Fruit fly (Drosophila melanogaster) whole organism, embryonic: ENCODE data around the gene ct.

Experiments
- Aef1 ChIP-seq: fragments of 200-800 bp; sonication (Bioruptor generic); IDR thresholded peaks from 3 replicates; pipeline ENCODE4 v1.3.6; 2022; ENCODE audit warnings: missing biosample characterization, missing genetic modification characterization
- CG10274 ChIP-seq: fragments of 200-800 bp; sonication (Bioruptor generic); optimal IDR thresholded peaks from 3 replicates; lab custom pipeline; 2017; ENCODE audit warnings: missing biosample characterization, mild to moderate bottlenecking, missing genetic modification characterization
- CG11560 ChIP-seq: fragments of 200-800 bp; sonication (Bioruptor generic); IDR thresholded peaks from 3 replicates; pipeline ENCODE4 v1.3.6; 2022; ENCODE audit warnings: missing biosample characterization, missing genetic modification characterization
- CG11695 ChIP-seq: fragments of 200-800 bp; sonication (Bioruptor generic); IDR thresholded peaks from 3 replicates; pipeline ENCODE4 v1.3.6; 2022; ENCODE audit warnings: missing biosample characterization, missing genetic modification characterization
- CG12104 ChIP-seq: fragments of 200-800 bp; sonication (Bioruptor generic); optimal IDR thresholded peaks from 3 replicates; lab custom pipeline; 2016; ENCODE audit warnings: missing biosample characterization, missing genetic modification characterization
- CG12219 ChIP-seq: fragments of 200-800 bp; sonication (Bioruptor generic); optimal IDR thresholded peaks from 3 replicates; lab custom pipeline; 2018; ENCODE audit warnings: missing biosample characterization, mild to moderate bottlenecking, missing genetic modification characterization
- CG12391 ChIP-seq: fragments of 200-800 bp; sonication (Bioruptor generic); optimal IDR thresholded peaks from 3 replicates; lab custom pipeline; 2018; ENCODE audit warnings: missing biosample characterization, mild to moderate bottlenecking, missing genetic modification characterization, moderate library complexity
- CG12659 ChIP-seq: fragments of 200-800 bp; sonication (Bioruptor generic); optimal IDR thresholded peaks from 3 replicates; lab custom pipeline; 2017; ENCODE audit warnings: mild to moderate bottlenecking, missing biosample characterization, missing genetic modification reagents, missing genetic modification characterization
- CG13624 ChIP-seq: fragments of 200-800 bp; sonication (Bioruptor generic); optimal IDR thresholded peaks from 2 replicates; lab custom pipeline; 2016; ENCODE audit warnings: missing biosample characterization, missing genetic modification characterization
- CG14667 ChIP-seq: fragments of 200-800 bp; sonication (Bioruptor generic); IDR thresholded peaks from 2 replicates; pipeline ENCODE4 v1.3.6; 2022; ENCODE audit warnings: missing biosample characterization, missing genetic modification characterization
- CG16779 ChIP-seq: fragments of 200-800 bp; sonication (Bioruptor generic); IDR thresholded peaks from 2 replicates; pipeline ENCODE4 v1.3.6; 2022; ENCODE audit warnings: missing biosample characterization, missing genetic modification characterization
- CG17359 ChIP-seq: fragments of 200-800 bp; sonication (Bioruptor generic); optimal IDR thresholded peaks from 3 replicates; lab custom pipeline; 2018; ENCODE audit warnings: missing biosample characterization, mild to moderate bottlenecking, missing genetic modification characterization, moderate library complexity
- CG17568 ChIP-seq: fragments of 200-800 bp; sonication (Bioruptor generic); optimal IDR thresholded peaks from 2 replicates; lab custom pipeline; 2018; ENCODE audit warnings: missing biosample characterization, mild to moderate bottlenecking, missing genetic modification characterization, moderate library complexity
- CG2875 ChIP-seq: fragments of 200-800 bp; sonication (Bioruptor generic); optimal IDR thresholded peaks from 2 replicates; lab custom pipeline; 2017; ENCODE audit warnings: missing biosample characterization, mild to moderate bottlenecking, missing genetic modification characterization, missing genetic modification reagents
- CG30403 ChIP-seq: fragments of 200-800 bp; sonication (Bioruptor generic); optimal IDR thresholded peaks from 3 replicates; lab custom pipeline; 2016; ENCODE audit warnings: missing biosample characterization, missing genetic modification characterization
- CG32532 ChIP-seq: fragments of 200-800 bp; sonication (Bioruptor generic); IDR thresholded peaks from 2 replicates; pipeline ENCODE4 v1.3.6; 2022; ENCODE audit warnings: missing biosample characterization, missing genetic modification characterization
- CG34422 ChIP-seq: fragments of 200-800 bp; sonication (Bioruptor generic); IDR thresholded peaks from 3 replicates; pipeline ENCODE4 v1.3.6; 2022; ENCODE audit warnings: missing biosample characterization, missing genetic modification characterization
- CG3726 ChIP-seq: fragments of 200-800 bp; sonication (Bioruptor generic); IDR thresholded peaks from 3 replicates; pipeline ENCODE4, ENCODE4 v1.3.6; 2022; ENCODE audit warnings: missing biosample characterization, missing genetic modification characterization
- CG5180 ChIP-seq: fragments of 200-800 bp; sonication (Bioruptor generic); optimal IDR thresholded peaks from 3 replicates; lab custom pipeline; 2017; ENCODE audit warnings: missing biosample characterization, missing genetic modification characterization, mild to moderate bottlenecking, moderate library complexity, missing genetic modification reagents
- CG5953 ChIP-seq: fragments of 200-800 bp; sonication (Bioruptor generic); IDR thresholded peaks from 2 replicates; pipeline ENCODE4 v1.3.6; 2022; ENCODE audit warnings: missing biosample characterization, missing genetic modification characterization
- CG8944 ChIP-seq: fragments of 200-800 bp; sonication (Bioruptor generic); optimal IDR thresholded peaks from 3 replicates; lab custom pipeline; 2016; ENCODE audit warnings: missing biosample characterization, missing genetic modification characterization
- CoRest ChIP-seq: fragments of 200-800 bp; sonication (Bioruptor generic); optimal IDR thresholded peaks from 3 replicates; lab custom pipeline; 2018; ENCODE audit warnings: missing biosample characterization, mild to moderate bottlenecking, missing genetic modification characterization, moderate library complexity
- Dll ChIP-seq: fragments of 200-800 bp; sonication (Bioruptor generic); IDR thresholded peaks from 4 replicates; pipeline ENCODE4 v1.3.6; 2022; ENCODE audit warnings: missing biosample characterization, missing genetic modification characterization; ENCODE audit not compliant: partially characterized antibody
- Dp ChIP-seq: fragments of 200-800 bp; sonication (Bioruptor generic); optimal IDR thresholded peaks from 2 replicates; lab custom pipeline; 2018; ENCODE audit warnings: missing biosample characterization, mild to moderate bottlenecking, missing genetic modification characterization, moderate library complexity
- Elba2 ChIP-seq: fragments of 200-800 bp; sonication (Bioruptor generic); optimal IDR thresholded peaks from 3 replicates; lab custom pipeline; 2016; ENCODE audit warnings: missing biosample characterization, missing genetic modification characterization
- Hmx ChIP-seq: fragments of 200-800 bp; sonication (Bioruptor generic); optimal IDR thresholded peaks from 2 replicates; lab custom pipeline; 2016; ENCODE audit warnings: missing biosample characterization, missing genetic modification characterization
- Lim3 ChIP-seq: fragments of 200-800 bp; sonication (Bioruptor generic); IDR thresholded peaks from 2 replicates; pipeline ENCODE4 v1.3.6; 2022; ENCODE audit warnings: missing biosample characterization, missing genetic modification characterization
- NFAT ChIP-seq: fragments of 200-800 bp; sonication (Bioruptor generic); IDR thresholded peaks from 2 replicates; pipeline ENCODE4 v1.3.6; 2022; ENCODE audit warnings: missing biosample characterization, missing genetic modification characterization
- PHDP ChIP-seq: fragments of 200-800 bp; sonication (Bioruptor generic); optimal IDR thresholded peaks from 3 replicates; lab custom pipeline; 2018; ENCODE audit warnings: missing biosample characterization, mild to moderate bottlenecking, missing genetic modification characterization, moderate library complexity
- Poxn ChIP-seq: fragments of 200-800 bp; sonication (Bioruptor generic); IDR thresholded peaks from 2 replicates; pipeline ENCODE4 v1.3.6; 2022; ENCODE audit warnings: missing biosample characterization, missing genetic modification characterization
- Six4 ChIP-seq: fragments of 200-800 bp; sonication (Bioruptor generic); optimal IDR thresholded peaks from 2 replicates; lab custom pipeline; 2016; ENCODE audit warnings: missing biosample characterization, missing genetic modification characterization
- Sox100B ChIP-seq: fragments of 200-800 bp; sonication (Bioruptor generic); optimal IDR thresholded peaks from 3 replicates; lab custom pipeline; 2018; ENCODE audit warnings: missing biosample characterization, mild to moderate bottlenecking, missing genetic modification characterization
- ab ChIP-seq: fragments of 200-800 bp; sonication (Bioruptor generic); optimal IDR thresholded peaks from 2 replicates; lab custom pipeline; 2016; ENCODE audit warnings: missing biosample characterization, missing genetic modification characterization
- dmrt11E ChIP-seq: fragments of 200-800 bp; sonication (Bioruptor generic); optimal IDR thresholded peaks from 3 replicates; lab custom pipeline; 2018; ENCODE audit warnings: missing biosample characterization, mild to moderate bottlenecking, missing genetic modification characterization, moderate library complexity
- dmrt99B ChIP-seq: fragments of 200-800 bp; sonication (Bioruptor generic); optimal IDR thresholded peaks from 2 replicates; lab custom pipeline; 2018; ENCODE audit warnings: missing biosample characterization, mild to moderate bottlenecking, missing genetic modification characterization, moderate library complexity
- dysf ChIP-seq: fragments of 200-800 bp; sonication (Bioruptor generic); IDR thresholded peaks from 3 replicates; pipeline ENCODE4 v1.3.6; 2022; ENCODE audit warnings: missing biosample characterization, missing genetic modification characterization
- fru ChIP-seq: fragments of >200 bp; optimal IDR thresholded peaks from 2 replicates; lab custom pipeline; 2017
- gsb-n ChIP-seq: fragments of 200-800 bp; sonication (Bioruptor generic); optimal IDR thresholded peaks from 3 replicates; lab custom pipeline; 2018; ENCODE audit warnings: missing biosample characterization, mild to moderate bottlenecking, missing genetic modification characterization
- kay ChIP-seq: fragments of 200-800 bp; sonication (Bioruptor generic); optimal IDR thresholded peaks from 2 replicates; lab custom pipeline; 2016; ENCODE audit warnings: missing biosample characterization, missing genetic modification characterization
- pfk ChIP-seq: fragments of 200-800 bp; sonication (Bioruptor generic); optimal IDR thresholded peaks from 2 replicates; lab custom pipeline; 2018; ENCODE audit warnings: missing biosample characterization, mild to moderate bottlenecking, missing genetic modification characterization, moderate library complexity
- pzg ChIP-seq: fragments of 200-800 bp; sonication (Bioruptor generic); optimal IDR thresholded peaks from 3 replicates; lab custom pipeline; 2018; ENCODE audit warnings: missing biosample characterization, mild to moderate bottlenecking, missing genetic modification characterization, moderate library complexity
- sd ChIP-seq: fragments of 200-800 bp; sonication (Bioruptor generic); optimal IDR thresholded peaks from 3 replicates; lab custom pipeline; 2018; ENCODE audit warnings: missing biosample characterization, mild to moderate bottlenecking, missing genetic modification characterization, moderate library complexity
- sim ChIP-seq: fragments of 200-800 bp; sonication (Bioruptor generic); IDR thresholded peaks from 2 replicates; pipeline ENCODE4 v1.3.6; 2022; ENCODE audit warnings: missing biosample characterization, missing genetic modification characterization
- sima ChIP-seq: fragments of 200-800 bp; sonication (Bioruptor generic); optimal IDR thresholded peaks from 2 replicates; lab custom pipeline; 2016; ENCODE audit warnings: missing biosample characterization, missing genetic modification characterization
- tgo ChIP-seq: fragments of 200-800 bp; sonication (Bioruptor generic); IDR thresholded peaks from 3 replicates; pipeline ENCODE4 v1.3.6; 2022; ENCODE audit warnings: missing biosample characterization, missing genetic modification characterization
- wek ChIP-seq: fragments of 200-800 bp; sonication (Bioruptor generic); optimal IDR thresholded peaks from 3 replicates; lab custom pipeline; 2018; ENCODE audit warnings: missing biosample characterization, mild to moderate bottlenecking, missing genetic modification characterization, moderate library complexity

The ct gene

DNA sequence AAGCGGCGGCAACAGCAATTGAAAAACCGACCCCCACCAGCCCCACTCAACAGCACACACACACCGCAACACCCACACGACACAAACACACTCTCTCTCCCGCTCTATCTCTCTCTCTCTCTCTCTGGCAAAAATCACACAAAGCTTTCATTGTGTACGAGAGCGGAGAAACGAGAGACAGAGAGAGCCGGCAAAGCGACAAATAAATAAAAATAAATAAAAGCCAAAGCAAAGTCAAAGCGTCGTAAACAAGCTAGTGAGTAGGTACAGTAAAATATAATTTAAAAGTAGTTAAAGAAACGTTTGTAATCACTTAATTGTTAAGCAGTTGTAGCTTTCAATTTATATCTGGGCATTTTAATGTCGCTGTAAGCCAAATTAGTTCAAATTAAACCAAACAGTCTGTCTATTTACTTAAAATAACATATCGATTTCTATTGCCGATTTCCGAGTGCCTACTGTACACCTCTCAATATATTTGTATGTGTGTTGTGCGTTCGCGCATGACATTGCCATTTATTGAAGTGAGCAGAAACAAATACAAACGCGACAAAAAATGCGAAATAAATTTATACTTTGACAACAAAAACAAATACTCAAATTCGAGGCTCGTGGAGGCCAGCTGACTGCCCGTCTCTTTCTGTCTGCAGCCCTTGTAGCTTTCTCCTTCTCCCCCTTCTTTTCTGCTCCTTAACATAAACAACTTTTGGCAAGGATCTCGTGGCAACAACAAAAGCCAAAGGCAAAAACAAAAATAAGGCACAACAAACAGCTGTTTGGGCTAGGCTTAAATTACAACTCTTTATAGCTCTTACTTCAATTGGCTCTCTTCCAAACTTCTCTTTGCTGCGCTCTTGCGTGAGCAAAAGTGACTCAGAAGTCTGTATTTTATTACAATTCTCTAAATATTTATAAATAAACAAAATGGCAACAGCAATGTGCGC, 88.8 kb downstream of the ct start (continued):
- TF ChIP-seq CG30403 (peak; percentile 93), pfk (GFP tag; lab: Kevin White, UChicago) (peak; percentile 23), CG32532 (peak; percentile 97), CG12659 (peak; percentile 96), Hmx (peak; percentile 81), CoRest (tag; lab: Kevin White, UChicago) (peak; percentile 92), fru (lab: Kevin White, UChicago) (no peak), tgo (GFP tag; lab: Robert Waterston, UW) (peak; percentile 92), sima (GFP tag; lab: Kevin White, UChicago) (peak; percentile 21), CG17568 (GFP tag; lab: Kevin White, UChicago) (peak; percentile 84), CG3726 (GFP tag; lab: Robert Waterston, UW) (0 out of 3 replicates have a peak, but pooled peaks have one; percentile 64), Dll (GFP tag; lab: Robert Waterston, UW) (no peak), Dp (GFP tag; lab: Kevin White, UChicago) (no peak), Six4 (GFP tag; lab: Kevin White, UChicago) (peak; percentile 75), Aef1 (GFP tag; lab: Robert Waterston, UW) (peak; percentile 88), CG34422 (GFP tag; lab: Robert Waterston, UW) (peak; percentile 84), Lim3 (0 out of 2 replicates have a peak, but pooled peaks have one; percentile 14), dmrt11E (tag; lab: Kevin White, UChicago) (no peak), dysf (GFP tag; lab: Robert Waterston, UW) (peak; percentile 95), kay (GFP tag; lab: Kevin White, UChicago) (peak; percentile 79), NFAT (GFP tag; lab: Robert Waterston, UW) (peak; percentile 80), PHDP (tag; lab: Kevin White, UChicago) (peak; percentile 93), ab (GFP tag; lab: Kevin White, UChicago) (peak; percentile 74)

dm6 chrX:7698000-7698896, 90.0 kb downstream of the ct start:
- TF ChIP-seq CG14667, result peak; percentile 93
- TF ChIP-seq CG8944 (GFP tag; lab: Kevin White, UChicago), result peak; percentile 83
- TF ChIP-seq Sox100B (GFP tag; lab: Kevin White, UChicago), result peak; percentile 97
- peak; percentile 97 for TF ChIP-seq tgo (GFP tag; lab: Robert Waterston, UW)
- peak; percentile 95 for TF ChIP-seq sd (tag; lab: Kevin White, UChicago)
- peak; percentile 91 for TF ChIP-seq CG12104 (GFP tag; lab: Kevin White, UChicago)
- peak; percentile 98 for TF ChIP-seq dmrt99B (tag; lab: Kevin White, UChicago)
- peak; percentile 89 for TF ChIP-seq CG5953 (GFP tag; lab: Robert Waterston, UW)
- peak; percentile 98 for TF ChIP-seq CG17359
- TF ChIP-seq CG5180 (GFP tag; lab: Kevin White, UChicago), result peak; percentile 88
- peak; percentile 93 for TF ChIP-seq CG12219
- peak; percentile 6 for TF ChIP-seq pzg
- TF ChIP-seq CG11560 (tag; lab: Robert Waterston, UW), result peak; percentile 85
- peak; percentile 74 for TF ChIP-seq wek
- TF ChIP-seq CG11695 (GFP tag; lab: Robert Waterston, UW), result peak; percentile 95
- TF ChIP-seq gsb-n (tag; lab: Kevin White, UChicago), result peak; percentile 91
- TF ChIP-seq CG12391 (tag; lab: Kevin White, UChicago), result peak; percentile 97
- peak; percentile 94 for TF ChIP-seq sim (GFP tag; lab: Robert Waterston, UW)
- peak; percentile 73 for TF ChIP-seq CG16779
- TF ChIP-seq Poxn (GFP tag; lab: Robert Waterston, UW), result peak; percentile 78
- no peak for TF ChIP-seq Elba2
- peak; percentile 91 for TF ChIP-seq CG13624 (GFP tag; lab: Kevin White, UChicago)
- peak; percentile 86 for TF ChIP-seq CG10274 (GFP tag; lab: Kevin White, UChicago)
- TF ChIP-seq CG2875, result peak; percentile 91
